Fruit fly (Drosophila melanogaster) whole organism, embryonic: ENCODE data around the gene CG33107.

ENCODE experiments used
- B-H2 ChIP-seq: fragments of 200-800 bp; sonication (Bioruptor generic); optimal IDR thresholded peaks from 2 replicates; lab custom pipeline; 2018; ENCODE audit warnings: missing biosample characterization, mild to moderate bottlenecking, missing genetic modification characterization
- BEAF-32 ChIP-seq: fragments of 200-800 bp; sonication (Bioruptor generic); optimal IDR thresholded peaks from 3 replicates; lab custom pipeline; 2017; ENCODE audit warnings: missing biosample characterization, missing genetic modification characterization, mild to moderate bottlenecking, moderate library complexity, missing genetic modification reagents
- CG10147 ChIP-seq: fragments of 200-800 bp; sonication (Bioruptor generic); optimal IDR thresholded peaks from 2 replicates; lab custom pipeline; 2019; ENCODE audit warnings: missing biosample characterization, mild to moderate bottlenecking, missing genetic modification characterization, moderate library complexity
- CG10431 ChIP-seq: fragments of 200-800 bp; sonication (Bioruptor generic); optimal IDR thresholded peaks from 3 replicates; lab custom pipeline; 2018; ENCODE audit warnings: missing biosample characterization, mild to moderate bottlenecking, missing genetic modification characterization
- CG11456 ChIP-seq: fragments of 200-800 bp; sonication (Bioruptor generic); IDR thresholded peaks from 3 replicates; pipeline ENCODE4 v1.3.6; 2022; ENCODE audit warnings: missing biosample characterization, missing genetic modification characterization
- CG11504 ChIP-seq: fragments of 200-800 bp; sonication (Bioruptor generic); optimal IDR thresholded peaks from 3 replicates; lab custom pipeline; 2019; ENCODE audit warnings: missing biosample characterization, mild to moderate bottlenecking, missing genetic modification characterization, moderate library complexity
- CG12104 ChIP-seq: fragments of 200-800 bp; sonication (Bioruptor generic); optimal IDR thresholded peaks from 3 replicates; lab custom pipeline; 2016; ENCODE audit warnings: missing biosample characterization, missing genetic modification characterization
- CG12155 ChIP-seq: fragments of 200-800 bp; sonication (Bioruptor generic); optimal IDR thresholded peaks from 3 replicates; lab custom pipeline; 2016; ENCODE audit warnings: missing biosample characterization, missing genetic modification characterization
- CG13296 ChIP-seq: fragments of 200-800 bp; sonication (Bioruptor generic); optimal IDR thresholded peaks from 3 replicates; lab custom pipeline; 2018; ENCODE audit warnings: missing biosample characterization, mild to moderate bottlenecking, missing genetic modification characterization
- CG14014 ChIP-seq: fragments of 200-800 bp; sonication (Bioruptor generic); IDR thresholded peaks from 2 replicates; pipeline ENCODE4 v1.3.6; 2022; ENCODE audit warnings: missing biosample characterization, missing genetic modification characterization
- CG16813 ChIP-seq: fragments of 200-800 bp; sonication (Bioruptor generic); IDR thresholded peaks from 3 replicates; pipeline ENCODE4 v1.3.6; 2022; ENCODE audit warnings: missing biosample characterization, missing genetic modification characterization; ENCODE audit not compliant: partially characterized antibody
- CG34422 ChIP-seq: fragments of 200-800 bp; sonication (Bioruptor generic); IDR thresholded peaks from 3 replicates; pipeline ENCODE4 v1.3.6; 2022; ENCODE audit warnings: missing biosample characterization, missing genetic modification characterization
- CG3847 ChIP-seq: fragments of 200-800 bp; sonication (Bioruptor generic); IDR thresholded peaks from 2 replicates; pipeline ENCODE4 v1.3.6; 2022; ENCODE audit warnings: missing biosample characterization, missing genetic modification characterization
- CG4424 ChIP-seq: fragments of 200-800 bp; sonication (Bioruptor generic); optimal IDR thresholded peaks from 3 replicates; lab custom pipeline; 2016; ENCODE audit warnings: missing biosample characterization, missing genetic modification characterization
- CG7963 ChIP-seq: fragments of 200-800 bp; sonication (Bioruptor generic); IDR thresholded peaks from 3 replicates; pipeline ENCODE4 v1.3.6; 2022; ENCODE audit warnings: missing biosample characterization, missing genetic modification characterization; ENCODE audit not compliant: partially characterized antibody
- CG8281 ChIP-seq: fragments of 200-800 bp; sonication (Bioruptor generic); optimal IDR thresholded peaks from 2 replicates; lab custom pipeline; 2018; ENCODE audit warnings: missing biosample characterization, mild to moderate bottlenecking, missing genetic modification characterization, moderate library complexity
- CTCF ChIP-seq: fragments of 200-800 bp; sonication (Bioruptor generic); optimal IDR thresholded peaks from 2 replicates; lab custom pipeline; 2017; ENCODE audit warnings: missing biosample characterization, mild to moderate bottlenecking, missing genetic modification characterization, moderate library complexity
- Deaf1 ChIP-seq: fragments of 200-800 bp; optimal IDR thresholded peaks from 3 replicates; lab custom pipeline; 2019; ENCODE audit warnings: missing biosample characterization, mild to moderate bottlenecking, missing genetic modification characterization, moderate library complexity
- Dp ChIP-seq: fragments of 200-800 bp; sonication (Bioruptor generic); optimal IDR thresholded peaks from 2 replicates; lab custom pipeline; 2018; ENCODE audit warnings: missing biosample characterization, mild to moderate bottlenecking, missing genetic modification characterization, moderate library complexity
- E2f1 ChIP-seq: fragments of 200-800 bp; sonication (Bioruptor generic); IDR thresholded peaks from 2 replicates; pipeline ENCODE4 v1.3.6; 2022; ENCODE audit warnings: missing biosample characterization, missing genetic modification characterization
- Gsc ChIP-seq: fragments of 200-800 bp; sonication (Bioruptor generic); IDR thresholded peaks from 2 replicates; pipeline ENCODE4 v1.3.6; 2022; ENCODE audit warnings: missing biosample characterization, missing genetic modification characterization
- Hr51 ChIP-seq, 2 experiments: fragments of 200-800 bp; sonication (Bioruptor generic); optimal IDR thresholded peaks; 2 replicates in 1 of 2; 3 replicates in 1 of 2; lab custom pipeline; 2016 to 2018; ENCODE audit warnings: missing biosample characterization in 2 of 2, missing genetic modification characterization in 2 of 2, mild to moderate bottlenecking in 1 of 2, moderate library complexity in 1 of 2
- Kr ChIP-seq: fragments of 200-800 bp; sonication (Bioruptor generic); optimal IDR thresholded peaks from 2 replicates; lab custom pipeline; 2017; ENCODE audit warnings: missing biosample characterization, mild to moderate bottlenecking, missing genetic modification characterization
- NFAT ChIP-seq: fragments of 200-800 bp; sonication (Bioruptor generic); IDR thresholded peaks from 2 replicates; pipeline ENCODE4 v1.3.6; 2022; ENCODE audit warnings: missing biosample characterization, missing genetic modification characterization
- Oli ChIP-seq: fragments of 200-800 bp; sonication (Bioruptor generic); optimal IDR thresholded peaks from 2 replicates; lab custom pipeline; 2018; ENCODE audit warnings: missing biosample characterization, mild to moderate bottlenecking, missing genetic modification characterization, moderate library complexity
- Opbp ChIP-seq: fragments of 200-800 bp; sonication (Bioruptor generic); IDR thresholded peaks from 3 replicates; pipeline ENCODE4 v1.3.6; 2022; ENCODE audit warnings: missing biosample characterization, missing genetic modification characterization; ENCODE audit not compliant: partially characterized antibody
- amos ChIP-seq: fragments of 200-800 bp; sonication (Bioruptor generic); IDR thresholded peaks from 2 replicates; pipeline ENCODE4 v1.3.6; 2022; ENCODE audit warnings: missing biosample characterization, missing genetic modification characterization; ENCODE audit not compliant: partially characterized antibody
- aop ChIP-seq: fragments of 200-800 bp; sonication (Bioruptor generic); IDR thresholded peaks from 2 replicates; pipeline ENCODE4 v1.3.6; 2022; ENCODE audit warnings: missing biosample characterization, missing genetic modification characterization
- ato ChIP-seq: fragments of 200-800 bp; sonication (Bioruptor generic); IDR thresholded peaks from 2 replicates; pipeline ENCODE4 v1.3.6; 2022; ENCODE audit warnings: missing biosample characterization, missing genetic modification characterization; ENCODE audit not compliant: partially characterized antibody
- az2 ChIP-seq: fragments of 200-800 bp; sonication (Bioruptor generic); optimal IDR thresholded peaks from 3 replicates; lab custom pipeline; 2016; ENCODE audit warnings: missing biosample characterization, missing genetic modification characterization
- bowl ChIP-seq: fragments of 200-800 bp; sonication (Bioruptor generic); IDR thresholded peaks from 2 replicates; pipeline ENCODE4 v1.3.6; 2022; ENCODE audit warnings: missing biosample characterization, missing genetic modification characterization
- cas ChIP-seq: fragments of 200-800 bp; sonication (Bioruptor generic); IDR thresholded peaks from 2 replicates; pipeline ENCODE4 v1.3.6; 2022; ENCODE audit warnings: missing biosample characterization, missing genetic modification characterization
- cg ChIP-seq: fragments of 200-800 bp; sonication (Bioruptor generic); optimal IDR thresholded peaks from 3 replicates; lab custom pipeline; 2019; ENCODE audit warnings: missing biosample characterization, mild to moderate bottlenecking, missing genetic modification characterization, moderate library complexity
- corto ChIP-seq: fragments of 200-800 bp; sonication (Bioruptor generic); optimal IDR thresholded peaks from 2 replicates; lab custom pipeline; 2016; ENCODE audit warnings: missing biosample characterization, mild to moderate bottlenecking, missing genetic modification characterization, moderate library complexity
- dmrt99B ChIP-seq: fragments of 200-800 bp; sonication (Bioruptor generic); optimal IDR thresholded peaks from 2 replicates; lab custom pipeline; 2018; ENCODE audit warnings: missing biosample characterization, mild to moderate bottlenecking, missing genetic modification characterization, moderate library complexity
- emc ChIP-seq: fragments of 200-800 bp; sonication (Bioruptor generic); optimal IDR thresholded peaks from 2 replicates; lab custom pipeline; 2016; ENCODE audit warnings: missing biosample characterization, missing genetic modification characterization
- exex ChIP-seq: fragments of 200-800 bp; sonication (Bioruptor generic); optimal IDR thresholded peaks from 4 replicates; lab custom pipeline; 2018; ENCODE audit warnings: missing biosample characterization, mild to moderate bottlenecking, missing genetic modification characterization, moderate library complexity
- fu2 ChIP-seq: fragments of 200-800 bp; sonication (Bioruptor generic); optimal IDR thresholded peaks from 2 replicates; lab custom pipeline; 2016; ENCODE audit warnings: missing biosample characterization, missing genetic modification characterization
- gro ChIP-seq: fragments of 200-800 bp; sonication (Bioruptor generic); optimal IDR thresholded peaks from 2 replicates; lab custom pipeline; 2016; ENCODE audit warnings: missing biosample characterization, missing genetic modification characterization
- gsb-n ChIP-seq: fragments of 200-800 bp; sonication (Bioruptor generic); optimal IDR thresholded peaks from 3 replicates; lab custom pipeline; 2018; ENCODE audit warnings: missing biosample characterization, mild to moderate bottlenecking, missing genetic modification characterization
- onecut ChIP-seq: fragments of 200-800 bp; sonication (Bioruptor generic); IDR thresholded peaks from 2 replicates; pipeline ENCODE4 v1.3.6; 2022; ENCODE audit warnings: missing biosample characterization, missing genetic modification characterization
- pfk ChIP-seq: fragments of 200-800 bp; sonication (Bioruptor generic); optimal IDR thresholded peaks from 2 replicates; lab custom pipeline; 2018; ENCODE audit warnings: missing biosample characterization, mild to moderate bottlenecking, missing genetic modification characterization, moderate library complexity
- rib ChIP-seq: fragments of 200-800 bp; sonication (Bioruptor generic); IDR thresholded peaks from 2 replicates; pipeline ENCODE4 v1.3.6; 2022; ENCODE audit warnings: missing biosample characterization, missing genetic modification characterization
- salm ChIP-seq: fragments of 200-800 bp; sonication (Bioruptor generic); optimal IDR thresholded peaks from 2 replicates; lab custom pipeline; 2018; ENCODE audit warnings: missing biosample characterization, mild to moderate bottlenecking, missing genetic modification characterization
- slbo ChIP-seq: fragments of 200-800 bp; sonication (Bioruptor generic); IDR thresholded peaks from 2 replicates; pipeline ENCODE4 v1.3.6; 2022; ENCODE audit warnings: missing biosample characterization, missing genetic modification characterization
- sna ChIP-seq: fragments of 200-800 bp; sonication (Bioruptor generic); IDR thresholded peaks from 2 replicates; pipeline ENCODE4 v1.3.6; 2022; ENCODE audit warnings: missing biosample characterization, missing genetic modification characterization; ENCODE audit not compliant: partially characterized antibody
- sob ChIP-seq: fragments of 200-800 bp; sonication (Bioruptor generic); IDR thresholded peaks from 2 replicates; pipeline ENCODE4 v1.3.6; 2022; ENCODE audit warnings: missing biosample characterization, missing genetic modification characterization
- trem ChIP-seq: fragments of 200-800 bp; optimal IDR thresholded peaks from 3 replicates; lab custom pipeline; 2019; ENCODE audit warnings: missing biosample characterization, mild to moderate bottlenecking, missing genetic modification characterization, moderate library complexity
- tx ChIP-seq: fragments of 200-800 bp; sonication (Bioruptor generic); optimal IDR thresholded peaks from 2 replicates; lab custom pipeline; 2016; ENCODE audit warnings: missing biosample characterization, missing genetic modification characterization
- yki ChIP-seq: fragments of >200 bp; optimal IDR thresholded peaks from 3 replicates; lab custom pipeline; 2018
- zfh2 ChIP-seq: fragments of 200-800 bp; sonication (Bioruptor generic); optimal IDR thresholded peaks from 2 replicates; lab custom pipeline; 2016; ENCODE audit warnings: missing biosample characterization, missing genetic modification characterization

CG33107 gene

DNA sequence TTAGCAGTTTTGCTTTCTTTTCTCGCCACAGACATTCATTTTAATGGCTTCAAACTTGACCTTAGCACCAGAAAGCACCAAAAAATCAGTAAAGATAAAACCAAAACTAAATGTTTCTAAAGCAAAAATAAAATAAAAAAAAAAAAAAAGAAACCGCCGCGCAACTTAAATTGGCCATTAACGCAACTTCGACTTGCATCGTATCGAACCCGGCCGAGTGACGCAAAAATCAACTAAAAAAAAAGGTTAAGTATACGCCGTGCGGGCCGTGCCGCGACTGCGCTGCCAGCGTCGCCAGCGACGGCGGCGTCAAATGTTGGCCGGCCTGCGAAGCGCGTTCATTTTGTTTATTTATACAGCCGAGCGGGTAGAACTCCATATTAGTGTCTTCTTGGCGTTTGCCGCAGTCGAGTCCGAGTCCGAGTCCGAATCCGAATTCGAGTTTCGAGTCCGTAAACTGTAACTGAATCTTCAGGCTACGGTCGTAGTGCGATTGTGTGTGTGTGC is 34.2 kb downstream of the CG33107 start, which contains the start of gene bond (continued):
- no peak for TF ChIP-seq CG12104 (GFP tag; lab: Kevin White, UChicago)
- no peak for TF ChIP-seq Oli
- no peak for TF ChIP-seq salm
- no peak for TF ChIP-seq CG14014 (GFP tag; lab: Robert Waterston, UW)
- TF ChIP-seq bowl (GFP tag; lab: Robert Waterston, UW), result no peak
- TF ChIP-seq aop (GFP tag; lab: Robert Waterston, UW), result no peak
- TF ChIP-seq CG11456 (GFP tag; lab: Robert Waterston, UW), result no peak
- TF ChIP-seq CG16813, result 0 out of 3 replicates have a peak, but pooled peaks have one; percentile 17
- no peak for TF ChIP-seq emc (GFP tag; lab: Kevin White, UChicago)
- no peak for TF ChIP-seq rib
- TF ChIP-seq Deaf1 (tag; lab: Kevin White, UChicago), result peak; percentile 32
- no peak for TF ChIP-seq Opbp (GFP tag; lab: Robert Waterston, UW)
- no peak for TF ChIP-seq B-H2 (GFP tag; lab: Kevin White, UChicago)
- TF ChIP-seq gsb-n, result no peak
- no peak for TF ChIP-seq CG8281
- no peak for TF ChIP-seq CG10431 (GFP tag; lab: Kevin White, UChicago)
- TF ChIP-seq Gsc (GFP tag; lab: Robert Waterston, UW), result no peak

DNA sequence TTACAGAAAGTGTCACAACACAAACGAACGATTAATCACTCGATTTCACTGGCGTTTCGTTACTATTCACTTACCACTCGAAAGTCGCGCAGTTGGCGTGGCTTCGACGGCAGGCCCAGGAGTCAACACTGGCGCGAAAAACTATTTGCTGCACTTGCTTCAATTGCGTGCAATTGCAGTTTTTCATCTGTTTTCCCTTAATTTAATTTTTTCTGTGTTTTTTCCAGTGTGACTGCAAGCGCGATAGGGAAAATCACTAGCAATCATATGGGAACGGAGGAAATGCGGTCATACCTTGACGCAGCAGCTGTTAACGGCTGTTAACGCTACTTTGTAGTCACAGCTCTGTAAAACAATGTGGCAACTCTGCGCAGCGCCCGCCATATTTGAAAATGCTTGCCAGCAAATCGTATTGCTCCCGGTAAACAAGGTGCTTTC is 36.9 kb downstream of the CG33107 start, which contains the start of gene AdipoR:
AdipoR (minus strand) TSS at position 262 of the 438 bp plus-strand sequence.
- TF ChIP-seq trem (tag; lab: Kevin White, UChicago), result peak; percentile 77
- TF ChIP-seq CG12155 (GFP tag; lab: Kevin White, UChicago), result peak; percentile 34
- peak; percentile 63; the same call in 1 of the 2 replicates for TF ChIP-seq amos (GFP tag; lab: Robert Waterston, UW)
- no peak for TF ChIP-seq fu2
- TF ChIP-seq sob (GFP tag; lab: Robert Waterston, UW), result peak; percentile 12; the same call in 1 of the 2 replicates
- TF ChIP-seq CG13296, result no peak
- TF ChIP-seq cas (GFP tag; lab: Robert Waterston, UW), result no peak
- TF ChIP-seq CG4424, result no peak
- peak; percentile 33 for TF ChIP-seq pfk (GFP tag; lab: Kevin White, UChicago)
- no peak for TF ChIP-seq zfh2
- peak; percentile 24 for TF ChIP-seq exex
- no peak for TF ChIP-seq dmrt99B (tag; lab: Kevin White, UChicago)
- TF ChIP-seq tx (GFP tag; lab: Kevin White, UChicago), result no peak
- TF ChIP-seq CG7963, result no peak
- TF ChIP-seq az2 (GFP tag; lab: Kevin White, UChicago), result no peak
- no peak for TF ChIP-seq corto
- TF ChIP-seq onecut (GFP tag; lab: Robert Waterston, UW), result peak; percentile 28; the same call in 1 of the 2 replicates
- TF ChIP-seq CG3847, result peak; percentile 78
- TF ChIP-seq gro, result no peak
- TF ChIP-seq Kr (GFP tag; lab: Kevin White, UChicago), result no peak
- TF ChIP-seq BEAF-32 (GFP tag; lab: Kevin White, UChicago), result peak; percentile 62
- no peak for TF ChIP-seq yki (lab: Kevin White, UChicago)
- no peak for TF ChIP-seq cg
- TF ChIP-seq CG34422 (GFP tag; lab: Robert Waterston, UW), result no peak
- TF ChIP-seq ato, result 0 out of 2 replicates have a peak, but pooled peaks have one; percentile 41
- peak in 1 of 2 experiments; percentile 31 for TF ChIP-seq Hr51 (GFP tag; optimal IDR thresholded peaks at IDR 0.05; lab: Kevin White, UChicago)
- TF ChIP-seq CG10147 (GFP tag; lab: Kevin White, UChicago), result peak; percentile 39
- TF ChIP-seq E2f1, result no peak
- TF ChIP-seq Dp (GFP tag; lab: Kevin White, UChicago), result peak; percentile 97
- TF ChIP-seq CG11504 (tag; lab: Kevin White, UChicago), result peak; percentile 37
- TF ChIP-seq CTCF (GFP tag; lab: Kevin White, UChicago), result peak; percentile 39
- TF ChIP-seq sna, result 0 out of 2 replicates have a peak, but pooled peaks have one; percentile 29
- TF ChIP-seq slbo (GFP tag; lab: Robert Waterston, UW), result 0 out of 2 replicates have a peak, but pooled peaks have one; percentile 24
- TF ChIP-seq NFAT (GFP tag; lab: Robert Waterston, UW), result no peak
